Worm (Caenorhabditis elegans) whole organism, L4 larva: Measurements from ENCODE around the gene M03B6.3.
A peak's percentile ranks its signal among the peaks of the same experiment; 100 is the strongest.

Experiments
- F37D6.2 ChIP-seq: sonication (generic microtip); optimal IDR thresholded peaks from 2 replicates; lab custom pipeline; 2016; ENCODE audit warnings: mild to moderate bottlenecking, missing genetic modification characterization, missing compliant biosample characterization
- T26A8.4 ChIP-seq: fragments of 200-800 bp; sonication (Bioruptor generic); IDR thresholded peaks from 2 replicates; pipeline ENCODE4 v1.3.6; 2022; ENCODE audit warnings: missing genetic modification characterization, missing compliant biosample characterization
- Y5F2A.4 ChIP-seq: fragments of 200-800 bp; sonication (Bioruptor generic); optimal IDR thresholded peaks from 2 replicates; lab custom pipeline; 2018; ENCODE audit warnings: mild to moderate bottlenecking, missing genetic modification characterization, missing compliant biosample characterization
- aly-2 ChIP-seq: sonication (generic microtip); optimal IDR thresholded peaks from 2 replicates; lab custom pipeline; 2018; ENCODE audit warnings: missing biosample characterization, missing genetic modification characterization
- ceh-20 ChIP-seq: fragments of 200-800 bp; sonication (Bioruptor generic); IDR thresholded peaks from 2 replicates; pipeline ENCODE4 v1.3.6; 2022; ENCODE audit warnings: missing genetic modification reagents, missing genetic modification characterization, missing compliant biosample characterization
- cey-2 ChIP-seq: sonication (generic microtip); optimal IDR thresholded peaks from 3 replicates; lab custom pipeline; 2017; ENCODE audit warnings: missing genetic modification characterization, mild to moderate bottlenecking, missing compliant biosample characterization, antibody characterized with exemption, borderline replicate concordance; ENCODE audit not compliant: insufficient read depth
- daf-19 ChIP-seq: fragments of 200-800 bp; sonication (Bioruptor generic); conservative IDR thresholded peaks from 2 replicates; pipeline ENCODE4 v1.3.6; 2022; ENCODE audit warnings: missing genetic modification characterization, missing compliant biosample characterization
- daf-8 ChIP-seq: fragments of 200-800 bp; sonication (Bioruptor generic); IDR thresholded peaks from 2 replicates; pipeline ENCODE4 v1.3.6; 2022; ENCODE audit warnings: missing genetic modification characterization, missing compliant biosample characterization
- dmd-8 ChIP-seq: fragments of 200-800 bp; sonication (Bioruptor generic); IDR thresholded peaks from 2 replicates; pipeline ENCODE4 v1.3.6; 2022; ENCODE audit warnings: missing genetic modification characterization, missing compliant biosample characterization
- gei-8 ChIP-seq: fragments of 200-800 bp; sonication (Bioruptor generic); optimal IDR thresholded peaks from 2 replicates; lab custom pipeline; 2018; ENCODE audit warnings: mild to moderate bottlenecking, missing genetic modification characterization, missing compliant biosample characterization
- hif-1 ChIP-seq, 2 experiments: sonication (generic microtip); optimal IDR thresholded peaks; 2 replicates each; lab custom pipeline; 2016 to 2017; ENCODE audit warnings: missing compliant biosample characterization in 2 of 2, missing genetic modification characterization in 2 of 2, missing genetic modification reagents in 2 of 2, missing genotype in 2 of 2, mild to moderate bottlenecking in 1 of 2
- jun-1 ChIP-seq: fragments of 150-350 bp; optimal IDR thresholded peaks from 2 replicates; lab custom pipeline; 2014; ENCODE audit warnings: missing biosample characterization, missing genetic modification reagents, missing genetic modification characterization
- lin-15B ChIP-seq: fragments of 150-350 bp; sonication (generic microtip); optimal IDR thresholded peaks from 3 replicates; lab custom pipeline; 2014; ENCODE audit warnings: missing biosample characterization, missing genetic modification characterization
- lin-39 ChIP-seq: fragments of 150-350 bp; optimal IDR thresholded peaks from 2 replicates; lab custom pipeline; 2014; ENCODE audit warnings: missing biosample characterization, missing genetic modification reagents, missing genetic modification characterization
- lsy-2 ChIP-seq, 2 experiments: fragments of 150-350 bp in 1 of 2; sonication (generic microtip) in 1 of 2; optimal IDR thresholded peaks; 2 replicates each; lab custom pipeline; 2014 to 2017; ENCODE audit warnings: missing biosample characterization in 2 of 2, missing genetic modification characterization in 2 of 2
- madf-5 ChIP-seq, 2 experiments: fragments of 200-800 bp; sonication (Bioruptor generic); IDR thresholded peaks; 2 replicates each; pipeline ENCODE4 v1.3.6; 2022; ENCODE audit warnings: missing compliant biosample characterization in 2 of 2, missing genetic modification characterization in 2 of 2
- mdl-1 ChIP-seq, 2 experiments: fragments of 150-350 bp in 1 of 2; sonication (generic microtip) in 1 of 2; optimal IDR thresholded peaks; 2 replicates each; lab custom pipeline; 2014 to 2017; ENCODE audit warnings: missing biosample characterization in 2 of 2, missing genetic modification characterization in 2 of 2
- mdt-29 ChIP-seq: fragments of 200-800 bp; sonication (Bioruptor generic); IDR thresholded peaks from 2 replicates; pipeline ENCODE4 v1.3.6; 2022; ENCODE audit warnings: missing genetic modification reagents, missing genetic modification characterization, missing compliant biosample characterization
- mep-1 ChIP-seq: fragments of 150-350 bp; sonication (generic microtip); optimal IDR thresholded peaks from 3 replicates; lab custom pipeline; 2014; ENCODE audit warnings: missing biosample characterization, missing genetic modification characterization
- nhr-11 ChIP-seq: fragments of 150-350 bp; optimal IDR thresholded peaks from 2 replicates; lab custom pipeline; 2014; ENCODE audit warnings: missing biosample characterization, missing genetic modification characterization
- nhr-111 ChIP-seq: fragments of 200-800 bp; sonication (Bioruptor generic); optimal IDR thresholded peaks from 2 replicates; lab custom pipeline; 2018; ENCODE audit warnings: mild to moderate bottlenecking, missing genetic modification characterization, missing compliant biosample characterization
- nhr-237 ChIP-seq: sonication (generic microtip); optimal IDR thresholded peaks from 2 replicates; lab custom pipeline; 2017; ENCODE audit warnings: missing biosample characterization, missing genetic modification characterization
- nhr-25 ChIP-seq: sonication (generic microtip); optimal IDR thresholded peaks from 2 replicates; lab custom pipeline; 2017; ENCODE audit warnings: missing genetic modification characterization, mild to moderate bottlenecking, missing compliant biosample characterization, antibody characterized with exemption, moderate library complexity, borderline replicate concordance; ENCODE audit not compliant: insufficient read depth
- nhr-28 ChIP-seq: fragments of 150-350 bp; optimal IDR thresholded peaks from 2 replicates; lab custom pipeline; 2014; ENCODE audit warnings: missing biosample characterization, missing genetic modification characterization
- nhr-41 ChIP-seq: fragments of 200-800 bp; sonication (Bioruptor generic); IDR thresholded peaks from 2 replicates; pipeline ENCODE4 v1.3.6; 2022; ENCODE audit warnings: missing genetic modification reagents, missing genetic modification characterization, missing compliant biosample characterization
- nhr-42 ChIP-seq: fragments of 200-800 bp; sonication (Bioruptor generic); IDR thresholded peaks from 2 replicates; pipeline ENCODE4 v1.3.6; 2022; ENCODE audit warnings: missing genetic modification characterization, missing compliant biosample characterization
- nhr-48 ChIP-seq: sonication (generic microtip); optimal IDR thresholded peaks from 2 replicates; lab custom pipeline; 2016; ENCODE audit warnings: mild to moderate bottlenecking, missing genetic modification characterization, missing compliant biosample characterization
- nhr-76 ChIP-seq: fragments of 150-350 bp; optimal IDR thresholded peaks from 2 replicates; lab custom pipeline; 2014; ENCODE audit warnings: missing biosample characterization, missing genetic modification characterization
- pha-4 ChIP-seq, 2 experiments: fragments of 150-350 bp in 1 of 2; fragments of 200-800 bp in 1 of 2; sonication (Bioruptor generic) in 1 of 2; IDR thresholded peaks in 1 of 2; optimal IDR thresholded peaks in 1 of 2; 2 replicates each; pipeline versions ENCODE4 v1.3.6 to Lab custom; 2014 to 2022; ENCODE audit warnings: missing genetic modification characterization in 2 of 2, missing genetic modification reagents in 2 of 2, missing biosample characterization in 1 of 2, missing compliant biosample characterization in 1 of 2
- saeg-2 ChIP-seq: fragments of 200-800 bp; sonication (Bioruptor generic); IDR thresholded peaks from 2 replicates; pipeline ENCODE4 v1.3.6; 2022; ENCODE audit warnings: missing genetic modification reagents, missing genetic modification characterization, missing compliant biosample characterization
- spr-3 ChIP-seq: fragments of 200-800 bp; sonication (Bioruptor generic); optimal IDR thresholded peaks from 2 replicates; lab custom pipeline; 2018; ENCODE audit warnings: mild to moderate bottlenecking, missing genetic modification characterization, missing compliant biosample characterization
- unc-130 ChIP-seq: sonication (generic microtip); optimal IDR thresholded peaks from 2 replicates; lab custom pipeline; 2016; ENCODE audit warnings: missing genetic modification reagents, missing genetic modification characterization, missing compliant biosample characterization
- unc-62 ChIP-seq, 3 experiments: fragments of 150-350 bp in 1 of 3; sonication (generic microtip); optimal IDR thresholded peaks in 2 of 3; peaks in 1 of 3; 1 replicate in 1 of 3; 2 replicates in 2 of 3; lab custom pipeline; 2014 to 2017; ENCODE audit warnings: missing biosample characterization in 3 of 3, missing genetic modification characterization in 3 of 3, missing genetic modification reagents in 3 of 3, missing genotype in 1 of 3
- zag-1 ChIP-seq: fragments of 150-350 bp; optimal IDR thresholded peaks from 2 replicates; lab custom pipeline; 2014; ENCODE audit warnings: missing biosample characterization, missing genetic modification characterization
- zip-11 ChIP-seq: fragments of 200-800 bp; sonication (Bioruptor generic); IDR thresholded peaks from 2 replicates; pipeline ENCODE4 v1.3.6; 2022; ENCODE audit warnings: missing genetic modification characterization, missing compliant biosample characterization
- ztf-7 ChIP-seq: fragments of 150-350 bp; optimal IDR thresholded peaks from 2 replicates; lab custom pipeline; 2014; ENCODE audit warnings: missing biosample characterization, missing genetic modification characterization

Gene M03B6.3

ce11 chrX:13864191-13864590, at the start of gene M03B6.3:
M03B6.3 (minus strand) TSS chrX:13864292.
- no peak for TF ChIP-seq nhr-28 (tag; lab: Kevin White, UChicago)
- TF ChIP-seq zip-11 (GFP tag; lab: Robert Waterston, UW), result no peak
- TF ChIP-seq pha-4 (GFP tag; IDR thresholded peaks at IDR 0.05; lab: Robert Waterston, UW), result no peak
- no peak for TF ChIP-seq pha-4 (tag; optimal IDR thresholded peaks at IDR 0.05; lab: Kevin White, UChicago)
- TF ChIP-seq zag-1 (tag; lab: Kevin White, UChicago), result no peak
- no peak for TF ChIP-seq daf-19 (GFP tag; lab: Robert Waterston, UW)
- TF ChIP-seq dmd-8 (GFP tag; lab: Robert Waterston, UW), result no peak
- no peak for TF ChIP-seq Y5F2A.4 (GFP tag; lab: Kevin White, UChicago)
- no peak for TF ChIP-seq ztf-7 (tag; lab: Kevin White, UChicago)
- no peak for TF ChIP-seq madf-5 (GFP tag; IDR thresholded peaks at IDR 0.05; lab: Robert Waterston, UW)
- no peak for TF ChIP-seq saeg-2
- no peak for TF ChIP-seq T26A8.4 (GFP tag; lab: Robert Waterston, UW)
- no peak for TF ChIP-seq mdl-1 (tag; optimal IDR thresholded peaks at IDR 0.05; lab: Kevin White, UChicago)
- TF ChIP-seq gei-8 (GFP tag; lab: Kevin White, UChicago), result no peak
- no peak for TF ChIP-seq hif-1 (tag; optimal IDR thresholded peaks at IDR 0.05; lab: Kevin White, UChicago)
- no peak for TF ChIP-seq nhr-41 (GFP tag; lab: Robert Waterston, UW)
- TF ChIP-seq daf-8 (GFP tag; lab: Robert Waterston, UW), result no peak

ce11 chrX:13913641-13914040, 49.5 kb upstream of the M03B6.3 start:
- peak; percentile 13 for TF ChIP-seq F37D6.2 (tag; lab: Kevin White, UChicago)
- peak in 1 of 2 experiments; percentile 34 for TF ChIP-seq lsy-2 (tag; optimal IDR thresholded peaks at IDR 0.05; lab: Kevin White, UChicago)
- peak; percentile 2 for TF ChIP-seq nhr-11
- TF ChIP-seq unc-62 (GFP tag; optimal IDR thresholded peaks at IDR 0.05 in 1 of 2; lab: Kevin White, UChicago), result peak in 1 of 2 experiments; percentile 9
- no peak for TF ChIP-seq unc-62 (tag; optimal IDR thresholded peaks at IDR 0.05; lab: Kevin White, UChicago)
- no peak for TF ChIP-seq nhr-42 (GFP tag; lab: Robert Waterston, UW)

- TF ChIP-seq madf-5 (GFP tag; IDR thresholded peaks at IDR 0.05; lab: Robert Waterston, UW) (no peak), nhr-11 (no peak), nhr-76 (tag; lab: Kevin White, UChicago) (no peak), lin-39 (tag; lab: Kevin White, UChicago) (no peak), jun-1 (tag; lab: Kevin White, UChicago) (no peak), ceh-20 (GFP tag; lab: Robert Waterston, UW) (no peak), lin-15B (tag; lab: Kevin White, UChicago) (no peak), nhr-28 (tag; lab: Kevin White, UChicago) (no peak), mdl-1 (tag; optimal IDR thresholded peaks at IDR 0.05; lab: Kevin White, UChicago) (no peak), cey-2 (tag; lab: Kevin White, UChicago) (no peak), aly-2 (tag; lab: Kevin White, UChicago) (no peak), nhr-48 (tag; lab: Kevin White, UChicago) (no peak), mdt-29 (GFP tag; lab: Robert Waterston, UW) (no peak), nhr-237 (no peak), unc-130 (GFP tag; lab: Kevin White, UChicago) (no peak), spr-3 (GFP tag; lab: Kevin White, UChicago) (no peak), mep-1 (tag; lab: Kevin White, UChicago) (no peak), nhr-111 (no peak), nhr-25 (no peak)
- TF ChIP-seq, all 104 proteins: peak for 0
Observed at ce11 chrX:13909850-13910249, 45.8 kb upstream of the M03B6.3 start, which contains the start of gene Y26E6A.3. Y26E6A.3 (minus strand) TSS chrX:13909950.
